Worm (Caenorhabditis elegans): ENCODE measurements around the gene ins-1.

- TF ChIP-seq ama-1 (optimal IDR thresholded peaks at IDR 0.05): no peak
- TF ChIP-seq ztf-4 (tag; optimal IDR thresholded peaks at IDR 0.05): no peak
- no peak for TF ChIP-seq nhr-23 (tag; optimal IDR thresholded peaks at IDR 0.05)
- no peak for TF ChIP-seq alr-1 (tag; optimal IDR thresholded peaks at IDR 0.05)
- no peak for TF ChIP-seq elt-3 (tag; optimal IDR thresholded peaks at IDR 0.05)
- TF ChIP-seq lsy-2 (tag; optimal IDR thresholded peaks at IDR 0.05): no peak
- no peak for TF ChIP-seq lin-13 (GFP tag; optimal IDR thresholded peaks at IDR 0.05)
Observed at ce11 chrIV:10387113-10387512, 49.4 kb upstream of the ins-1 start, which contains the start of gene nfu-1.
